Worm (Caenorhabditis elegans): ENCODE measurements around the gene catp-7.

catp-7 gene

DNA sequence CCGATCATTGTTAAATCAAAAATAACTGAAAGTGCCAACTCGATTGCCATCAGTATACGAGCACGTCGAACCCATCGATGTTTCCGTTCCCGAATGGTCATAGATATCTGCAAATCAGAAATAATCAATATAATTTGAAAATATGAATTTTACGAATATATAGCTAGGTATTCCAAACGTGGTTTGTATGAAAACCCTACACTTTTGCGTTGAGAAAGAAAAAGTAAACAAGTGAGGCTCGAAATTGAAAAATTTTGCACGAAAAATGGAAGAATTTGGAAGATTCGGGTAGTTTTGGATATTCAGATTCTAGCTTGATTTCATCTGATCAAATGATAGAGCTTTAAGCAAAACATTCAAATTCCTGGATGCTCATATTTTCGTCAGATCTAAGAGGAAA lies 53.0 kb downstream of the catp-7 start, which contains the start of gene F42A9.9:
Gene F42A9.9 (minus strand): TSS at position 101 of the 400 bp plus-strand sequence.
- no peak for TF ChIP-seq ceh-82 (tag; optimal IDR thresholded peaks at IDR 0.05)
- TF ChIP-seq sma-3 (GFP tag; optimal IDR thresholded peaks at IDR 0.05), result no peak
- no peak for TF ChIP-seq Y55F3AM.14 (GFP tag; optimal IDR thresholded peaks at IDR 0.05)
- TF ChIP-seq nhr-129 (tag; optimal IDR thresholded peaks at IDR 0.05), result no peak
- TF ChIP-seq C34F6.9 (tag; optimal IDR thresholded peaks at IDR 0.05), result no peak
- no peak for TF ChIP-seq R02D3.7 (tag; optimal IDR thresholded peaks at IDR 0.05)
- TF ChIP-seq unc-39 (tag; optimal IDR thresholded peaks at IDR 0.05), result no peak
- no peak for TF ChIP-seq mbf-1 (tag; optimal IDR thresholded peaks at IDR 0.05)
- TF ChIP-seq fos-1 (tag; optimal IDR thresholded peaks at IDR 0.05), result no peak
- TF ChIP-seq zag-1 (tag; optimal IDR thresholded peaks at IDR 0.05), result no peak

Data from whole organism, L2 larva.